Worm (Caenorhabditis elegans): ENCODE results near the gene srh-201.

DNA sequence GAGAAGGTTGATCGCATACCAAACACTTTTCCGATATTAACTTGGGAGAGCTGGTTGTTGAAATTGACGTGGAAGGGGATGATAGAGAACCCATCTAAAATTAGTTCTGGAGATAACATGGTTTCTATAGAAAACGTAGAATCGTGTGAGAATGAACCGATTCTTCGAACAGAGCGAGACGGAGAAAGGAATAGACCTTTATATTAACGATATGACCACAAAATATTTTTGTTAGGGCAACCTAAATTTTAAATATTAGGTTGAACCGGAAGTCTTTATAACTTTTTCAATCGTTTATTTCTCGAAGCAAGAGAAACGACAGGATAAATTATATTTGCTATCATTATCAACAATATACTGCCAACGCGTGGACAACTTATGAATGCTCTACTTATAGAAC lies 47.6 kb downstream of the srh-201 start, which contains the start of gene nhr-219:
- TF ChIP-seq him-1 (tag; optimal IDR thresholded peaks at IDR 0.05) (no peak), W03F9.2 (tag; optimal IDR thresholded peaks at IDR 0.05) (no peak)
